Worm (Caenorhabditis elegans): Measurements from ENCODE around the gene T05A8.2.

The T05A8.2 gene

ce11 chrII:2710919-2711318, at the start of gene T05A8.2:
Gene T05A8.2, minus strand, starts transcription at chrII:2711019.
- no peak for TF ChIP-seq sma-9 (GFP tag; optimal IDR thresholded peaks at IDR 0.05)
- TF ChIP-seq sma-9 (tag; optimal IDR thresholded peaks at IDR 0.05): no peak
- no peak for TF ChIP-seq nhr-129 (tag; optimal IDR thresholded peaks at IDR 0.05)
- TF ChIP-seq R02D3.7 (tag; optimal IDR thresholded peaks at IDR 0.05): no peak
- no peak for TF ChIP-seq sem-4 (tag; optimal IDR thresholded peaks at IDR 0.05)
- no peak for TF ChIP-seq ztf-1 (GFP tag; conservative IDR thresholded peaks at IDR 0.05)
- TF ChIP-seq ztf-4 (tag; optimal IDR thresholded peaks at IDR 0.05): no peak
- no peak for TF ChIP-seq crh-2 (tag; optimal IDR thresholded peaks at IDR 0.05)
- TF ChIP-seq unc-62 (GFP tag; optimal IDR thresholded peaks at IDR 0.05): no peak
- no peak for TF ChIP-seq nhr-11 (tag; optimal IDR thresholded peaks at IDR 0.05)

- no peak for TF ChIP-seq mab-5 (tag; optimal IDR thresholded peaks at IDR 0.05)
- no peak for TF ChIP-seq blmp-1 (tag; optimal IDR thresholded peaks at IDR 0.05; ENCODE audit: insufficient read depth)
- TF ChIP-seq unc-55 (GFP tag; optimal IDR thresholded peaks at IDR 0.05): no peak
- no peak for TF ChIP-seq lin-39 (tag; optimal IDR thresholded peaks at IDR 0.05)
Observed at ce11 chrII:2758476-2758875, 47.7 kb upstream of the T05A8.2 start, which contains the start of gene fbxb-107. Gene fbxb-107, plus strand, starts transcription at chrII:2758772.

ce11 chrII:2757954-2758353, 47.1 kb upstream of the T05A8.2 start, which contains the start of gene F29A7.8:
Gene F29A7.8, minus strand, starts transcription at chrII:2758054.
- TF ChIP-seq ztf-1 (GFP tag; conservative IDR thresholded peaks at IDR 0.05): no peak
- TF ChIP-seq unc-62 (GFP tag; optimal IDR thresholded peaks at IDR 0.05): no peak
- no peak for TF ChIP-seq nhr-10 (tag; optimal IDR thresholded peaks at IDR 0.05)
- no peak for TF ChIP-seq blmp-1 (tag; optimal IDR thresholded peaks at IDR 0.05; ENCODE audit: insufficient read depth)
- TF ChIP-seq elt-3 (tag; optimal IDR thresholded peaks at IDR 0.05): no peak
- TF ChIP-seq unc-39 (tag; optimal IDR thresholded peaks at IDR 0.05): no peak
- no peak for TF ChIP-seq ama-1 (optimal IDR thresholded peaks at IDR 0.05)
- TF ChIP-seq R02D3.7 (tag; optimal IDR thresholded peaks at IDR 0.05): no peak
- no peak for TF ChIP-seq mbf-1 (tag; optimal IDR thresholded peaks at IDR 0.05)
- no peak for TF ChIP-seq snpc-4 (tag; optimal IDR thresholded peaks at IDR 0.05)
- no peak for TF ChIP-seq nhr-77 (tag; optimal IDR thresholded peaks at IDR 0.05)
- TF ChIP-seq crh-2 (tag; optimal IDR thresholded peaks at IDR 0.05): no peak
- TF ChIP-seq mdl-1 (tag; optimal IDR thresholded peaks at IDR 0.05): no peak

- TF ChIP-seq dmd-4 (tag; optimal IDR thresholded peaks at IDR 0.05): no peak
- no peak for TF ChIP-seq lsy-2 (tag; optimal IDR thresholded peaks at IDR 0.05)
- no peak for TF ChIP-seq crh-2 (tag; optimal IDR thresholded peaks at IDR 0.05)
- TF ChIP-seq lin-11 (tag; optimal IDR thresholded peaks at IDR 0.05): no peak
- no peak for TF ChIP-seq sem-4 (tag; optimal IDR thresholded peaks at IDR 0.05)
- no peak for TF ChIP-seq blmp-1 (tag; optimal IDR thresholded peaks at IDR 0.05; ENCODE audit: insufficient read depth)
- no peak for TF ChIP-seq nhr-129 (tag; optimal IDR thresholded peaks at IDR 0.05)
- no peak for TF ChIP-seq gmeb-1 (tag; optimal IDR thresholded peaks at IDR 0.05)
- TF ChIP-seq aly-2 (tag; optimal IDR thresholded peaks at IDR 0.05): no peak
- TF ChIP-seq nhr-237 (tag; optimal IDR thresholded peaks at IDR 0.05): no peak
- no peak for TF ChIP-seq nhr-12 (tag; optimal IDR thresholded peaks at IDR 0.05)
- no peak for TF ChIP-seq lin-13 (GFP tag; optimal IDR thresholded peaks at IDR 0.05)
- no peak for TF ChIP-seq mab-5 (tag; optimal IDR thresholded peaks at IDR 0.05)
- no peak for TF ChIP-seq unc-39 (tag; optimal IDR thresholded peaks at IDR 0.05)
- no peak for TF ChIP-seq ZK546.5 (tag; optimal IDR thresholded peaks at IDR 0.05)
- TF ChIP-seq peb-1 (tag; optimal IDR thresholded peaks at IDR 0.05): no peak
- TF ChIP-seq unc-62 (GFP tag; optimal IDR thresholded peaks at IDR 0.05): no peak
- TF ChIP-seq ceh-82 (tag; optimal IDR thresholded peaks at IDR 0.05): no peak
- TF ChIP-seq snpc-4 (tag; optimal IDR thresholded peaks at IDR 0.05): no peak
Observed at ce11 chrII:2756351-2756750, 45.5 kb upstream of the T05A8.2 start.

ce11 chrII:2754595-2754994, 43.8 kb upstream of the T05A8.2 start:
- no peak for TF ChIP-seq mbf-1 (tag; optimal IDR thresholded peaks at IDR 0.05)
- TF ChIP-seq unc-62 (GFP tag; optimal IDR thresholded peaks at IDR 0.05): no peak
- no peak for TF ChIP-seq lsy-2 (tag; optimal IDR thresholded peaks at IDR 0.05)
- no peak for TF ChIP-seq alr-1 (tag; optimal IDR thresholded peaks at IDR 0.05)
- no peak for TF ChIP-seq ceh-16 (tag; optimal IDR thresholded peaks at IDR 0.05)
- TF ChIP-seq elt-1 (tag; optimal IDR thresholded peaks at IDR 0.05): no peak
- TF ChIP-seq nhr-25 (tag; optimal IDR thresholded peaks at IDR 0.05): no peak
- TF ChIP-seq gmeb-1 (tag; optimal IDR thresholded peaks at IDR 0.05): no peak
- no peak for TF ChIP-seq nhr-23 (tag; optimal IDR thresholded peaks at IDR 0.05)
- TF ChIP-seq unc-55 (GFP tag; optimal IDR thresholded peaks at IDR 0.05): no peak
- no peak for TF ChIP-seq zag-1 (tag; optimal IDR thresholded peaks at IDR 0.05)
- TF ChIP-seq nhr-6 (tag; optimal IDR thresholded peaks at IDR 0.05): no peak
- no peak for TF ChIP-seq F13H6.1 (tag; optimal IDR thresholded peaks at IDR 0.05)
- no peak for TF ChIP-seq ceh-82 (tag; optimal IDR thresholded peaks at IDR 0.05)
- TF ChIP-seq skn-1 (tag; optimal IDR thresholded peaks at IDR 0.05): no peak
- no peak for TF ChIP-seq ZK546.5 (tag; optimal IDR thresholded peaks at IDR 0.05)
- no peak for TF ChIP-seq elt-3 (tag; optimal IDR thresholded peaks at IDR 0.05)
- TF ChIP-seq ztf-4 (tag; optimal IDR thresholded peaks at IDR 0.05): no peak
- no peak for TF ChIP-seq mdl-1 (tag; optimal IDR thresholded peaks at IDR 0.05)
